Worm (Caenorhabditis elegans) whole organism, L3 larva: ENCODE results near the gene exc-1.
A peak's percentile ranks its signal among the peaks of the same experiment; 100 is the strongest.

Source experiments
- ama-1 ChIP-seq: fragments of 150-350 bp; optimal IDR thresholded peaks from 2 replicates; lab custom pipeline; 2018
- ceh-16 ChIP-seq: sonication (generic microtip); optimal IDR thresholded peaks from 2 replicates; lab custom pipeline; 2017; ENCODE audit warnings: missing biosample characterization, missing genetic modification characterization
- ceh-28 ChIP-seq: fragments of 150-350 bp; optimal IDR thresholded peaks from 2 replicates; lab custom pipeline; 2014; ENCODE audit warnings: missing biosample characterization, missing genetic modification reagents, missing genetic modification characterization
- daf-12 ChIP-seq: fragments of 150-350 bp; optimal IDR thresholded peaks from 2 replicates; lab custom pipeline; 2014; ENCODE audit warnings: missing biosample characterization, missing genetic modification reagents, missing genetic modification characterization
- egl-5 ChIP-seq: fragments of 150-350 bp; optimal IDR thresholded peaks from 2 replicates; lab custom pipeline; 2017; ENCODE audit warnings: missing biosample characterization, missing genetic modification reagents, missing genetic modification characterization, inconsistent platforms
- elt-1 ChIP-seq: fragments of 150-350 bp; optimal IDR thresholded peaks from 2 replicates; lab custom pipeline; 2014; ENCODE audit warnings: missing biosample characterization, missing genetic modification characterization
- elt-2 ChIP-seq: sonication (generic microtip); optimal IDR thresholded peaks from 2 replicates; lab custom pipeline; 2016; ENCODE audit warnings: missing genetic modification reagents, mild to moderate bottlenecking, missing genetic modification characterization, missing compliant biosample characterization
- elt-3 ChIP-seq, 3 experiments: fragments of 150-350 bp in 1 of 3; sonication (generic microtip) in 2 of 3; optimal IDR thresholded peaks; 2 replicates in 2 of 3; 4 replicates in 1 of 3; lab custom pipeline; 2014 to 2017; ENCODE audit warnings: missing biosample characterization in 3 of 3, missing genetic modification characterization in 3 of 3
- eor-1 ChIP-seq, 2 experiments: fragments of 150-350 bp; optimal IDR thresholded peaks; 2 replicates each; lab custom pipeline; 2014 to 2018; ENCODE audit warnings: missing biosample characterization in 2 of 2, missing genetic modification characterization in 2 of 2
- hmg-11 ChIP-seq: sonication (generic microtip); optimal IDR thresholded peaks from 2 replicates; lab custom pipeline; 2016; ENCODE audit warnings: missing genetic modification characterization, missing compliant biosample characterization
- lin-15B ChIP-seq: fragments of 150-350 bp; optimal IDR thresholded peaks from 2 replicates; lab custom pipeline; 2014; ENCODE audit warnings: missing biosample characterization, missing genetic modification characterization
- lin-39 ChIP-seq: fragments of 150-350 bp; optimal IDR thresholded peaks from 2 replicates; lab custom pipeline; 2018; ENCODE audit warnings: missing biosample characterization, missing genetic modification reagents, missing genetic modification characterization
- lsy-12 ChIP-seq: sonication (generic microtip); optimal IDR thresholded peaks from 2 replicates; lab custom pipeline; 2016; ENCODE audit warnings: mild to moderate bottlenecking, missing genetic modification characterization, missing compliant biosample characterization
- mml-1 ChIP-seq: fragments of 150-350 bp; sonication (generic microtip); optimal IDR thresholded peaks from 3 replicates; lab custom pipeline; 2014; ENCODE audit warnings: missing biosample characterization, missing genetic modification characterization
- nfya-1 ChIP-seq: sonication (generic microtip); optimal IDR thresholded peaks from 2 replicates; lab custom pipeline; 2017; ENCODE audit warnings: missing genetic modification characterization, mild to moderate bottlenecking, missing compliant biosample characterization, antibody characterized with exemption, moderate library complexity; ENCODE audit not compliant: insufficient read depth
- nhr-12 ChIP-seq: fragments of 150-350 bp; optimal IDR thresholded peaks from 2 replicates; lab custom pipeline; 2014; ENCODE audit warnings: missing biosample characterization, missing genetic modification characterization
- nhr-23 ChIP-seq: fragments of 150-350 bp; optimal IDR thresholded peaks from 2 replicates; lab custom pipeline; 2014; ENCODE audit warnings: missing biosample characterization, missing genetic modification reagents, missing genetic modification characterization
- nhr-237 ChIP-seq: fragments of 150-350 bp; optimal IDR thresholded peaks from 2 replicates; lab custom pipeline; 2014; ENCODE audit warnings: missing biosample characterization, missing genetic modification characterization
- nhr-25 ChIP-seq: sonication (generic microtip); optimal IDR thresholded peaks from 2 replicates; lab custom pipeline; 2017; ENCODE audit warnings: missing biosample characterization, missing genetic modification characterization
- nhr-28 ChIP-seq: fragments of 150-350 bp; optimal IDR thresholded peaks from 2 replicates; lab custom pipeline; 2014; ENCODE audit warnings: missing biosample characterization, missing genetic modification characterization
- nhr-43 ChIP-seq: sonication (generic microtip); optimal IDR thresholded peaks from 2 replicates; lab custom pipeline; 2016; ENCODE audit warnings: mild to moderate bottlenecking, missing genetic modification characterization, missing compliant biosample characterization; ENCODE audit not compliant: poor library complexity, severe bottlenecking
- nhr-76 ChIP-seq: fragments of 150-350 bp; sonication (generic microtip); optimal IDR thresholded peaks from 5 replicates; lab custom pipeline; 2014; ENCODE audit warnings: missing biosample characterization, missing genetic modification characterization
- nhr-77 ChIP-seq: fragments of 150-350 bp; optimal IDR thresholded peaks from 2 replicates; lab custom pipeline; 2014; ENCODE audit warnings: missing biosample characterization, missing genetic modification characterization
- pha-4 ChIP-seq: fragments of 150-350 bp; optimal IDR thresholded peaks from 2 replicates; lab custom pipeline; 2014; ENCODE audit warnings: missing biosample characterization, missing genetic modification reagents, missing genetic modification characterization
- pqm-1 ChIP-seq: fragments of 150-350 bp; optimal IDR thresholded peaks from 2 replicates; lab custom pipeline; 2017; ENCODE audit warnings: missing biosample characterization, missing genetic modification characterization, inconsistent platforms
- skn-1 ChIP-seq: fragments of 150-350 bp; optimal IDR thresholded peaks from 2 replicates; lab custom pipeline; 2014; ENCODE audit warnings: missing biosample characterization, missing genetic modification characterization
- snpc-4 ChIP-seq: fragments of 150-350 bp; optimal IDR thresholded peaks from 2 replicates; lab custom pipeline; 2014; ENCODE audit warnings: missing biosample characterization, missing genetic modification characterization
- tbx-2 ChIP-seq: sonication (generic microtip); optimal IDR thresholded peaks from 2 replicates; lab custom pipeline; 2016; ENCODE audit warnings: mild to moderate bottlenecking, missing genetic modification characterization, missing compliant biosample characterization
- unc-62 ChIP-seq: fragments of 150-350 bp; sonication (generic microtip); optimal IDR thresholded peaks from 4 replicates; lab custom pipeline; 2014; ENCODE audit warnings: missing biosample characterization, missing genetic modification reagents, missing genetic modification characterization
- ztf-11 ChIP-seq: fragments of 150-350 bp; optimal IDR thresholded peaks from 2 replicates; lab custom pipeline; 2014; ENCODE audit warnings: missing biosample characterization, missing genetic modification characterization
- ztf-4 ChIP-seq: fragments of 150-350 bp; optimal IDR thresholded peaks from 2 replicates; lab custom pipeline; 2014; ENCODE audit warnings: missing biosample characterization, missing genetic modification characterization

Gene exc-1

ce11 chrX:15446292-15446794 is 30.9 kb downstream of the exc-1 start, which contains the start of gene R03A10.5:
Gene R03A10.5, plus strand, starts transcription at chrX:15446722.
- no peak for TF ChIP-seq lsy-12 (tag; lab: Kevin White, UChicago)
- TF ChIP-seq ztf-11: no peak
- TF ChIP-seq ztf-4: no peak
- TF ChIP-seq nhr-25 (tag; lab: Kevin White, UChicago): peak; percentile 15

ce11 chrX:15441686-15442067 is 35.5 kb downstream of the exc-1 start, which contains the start of gene nkat-3:
Gene nkat-3, plus strand, starts transcription at chrX:15441731.
- TF ChIP-seq ztf-4 (no peak), lin-15B (tag; lab: Kevin White, UChicago) (no peak), lsy-12 (tag; lab: Kevin White, UChicago) (no peak), mml-1 (tag; lab: Kevin White, UChicago) (no peak), daf-12 (tag; lab: Kevin White, UChicago) (no peak), nhr-28 (no peak), nhr-43 (tag; lab: Kevin White, UChicago) (no peak), elt-3 (tag; optimal IDR thresholded peaks at IDR 0.05; lab: Kevin White, UChicago) (no peak), lin-39 (tag; lab: Kevin White, UChicago) (no peak), snpc-4 (tag; lab: Kevin White, UChicago) (no peak), ama-1 (lab: Kevin White, UChicago) (no peak), nhr-12 (tag; lab: Kevin White, UChicago) (no peak), unc-62 (no peak), ceh-16 (tag; lab: Kevin White, UChicago) (no peak), nhr-23 (tag; lab: Kevin White, UChicago) (no peak), nhr-77 (tag; lab: Kevin White, UChicago) (no peak), eor-1 (tag; optimal IDR thresholded peaks at IDR 0.05; lab: Kevin White, UChicago) (no peak), hmg-11 (tag; lab: Kevin White, UChicago) (no peak), nhr-76 (no peak), elt-1 (tag; lab: Kevin White, UChicago) (no peak)

ce11 chrX:15440744-15441685 is 36.2 kb downstream of the exc-1 start, which contains the start of gene mocs-1:
Gene mocs-1, minus strand, starts transcription at chrX:15440794.
- no peak for TF ChIP-seq nhr-237
- TF ChIP-seq pqm-1 (tag; lab: Kevin White, UChicago): peak; percentile 68
- no peak for TF ChIP-seq snpc-4 (tag; lab: Kevin White, UChicago)
- peak; percentile 21 for TF ChIP-seq nfya-1 (tag; lab: Kevin White, UChicago)
- TF ChIP-seq egl-5 (tag; lab: Kevin White, UChicago): peak; percentile 12
- peak; percentile 64 for TF ChIP-seq skn-1 (tag; lab: Kevin White, UChicago)
- peak; percentile 87 for TF ChIP-seq elt-2 (tag; lab: Kevin White, UChicago)
- TF ChIP-seq hmg-11 (tag; lab: Kevin White, UChicago): peak; percentile 62
- peak; percentile 21 for TF ChIP-seq pha-4 (tag; lab: Kevin White, UChicago)
- no peak for TF ChIP-seq tbx-2 (tag; lab: Kevin White, UChicago)

- TF ChIP-seq elt-1 (tag; lab: Kevin White, UChicago) (no peak), eor-1 (tag; optimal IDR thresholded peaks at IDR 0.05; lab: Kevin White, UChicago) (no peak), ceh-28 (no peak), snpc-4 (tag; lab: Kevin White, UChicago) (peak; percentile 85)
- TF ChIP-seq, all 47 proteins: peak for 1
Measured at ce11 chrX:15438768-15439167, 38.4 kb downstream of the exc-1 start.

- no peak for TF ChIP-seq hmg-11 (tag; lab: Kevin White, UChicago)
- peak; percentile 36 for TF ChIP-seq snpc-4 (tag; lab: Kevin White, UChicago)
Measured at ce11 chrX:15434922-15435321, 42.3 kb downstream of the exc-1 start.
